Fruit fly (Drosophila melanogaster): ENCODE data around the gene CG12708.

The CG12708 gene

dm6 chrX:15653364-15653809, 21.9 kb upstream of the CG12708 start (continued):
- TF ChIP-seq CG1621 (tag; optimal IDR thresholded peaks at IDR 0.05) (no peak), dsx (GFP tag; optimal IDR thresholded peaks at IDR 0.05; ENCODE audit: poor library complexity, severe bottlenecking) (no peak), CG11762 (GFP tag; optimal IDR thresholded peaks at IDR 0.05; ENCODE audit: insufficient read depth) (no peak), dac (GFP tag; optimal IDR thresholded peaks at IDR 0.05) (no peak), pdm3 (GFP tag; optimal IDR thresholded peaks at IDR 0.05) (peak; percentile 31), Smox (GFP tag; optimal IDR thresholded peaks at IDR 0.05) (no peak), CG11294 (GFP tag; IDR thresholded peaks at IDR 0.05) (no peak), OdsH (GFP tag; optimal IDR thresholded peaks at IDR 0.05) (no peak), Lpt (GFP tag; optimal IDR thresholded peaks at IDR 0.05) (no peak), Eip78C (GFP tag) (peak; percentile 26), Ets96B (tag; optimal IDR thresholded peaks at IDR 0.05) (no peak), CG9139 (GFP tag; optimal IDR thresholded peaks at IDR 0.05) (no peak), CG32006 (GFP tag; optimal IDR thresholded peaks at IDR 0.05) (no peak), Sox102F (GFP tag; optimal IDR thresholded peaks at IDR 0.05) (no peak), acj6 (GFP tag; optimal IDR thresholded peaks at IDR 0.05) (peak; percentile 8), CG10669 (GFP tag; optimal IDR thresholded peaks at IDR 0.05) (no peak), fd85E (GFP tag; optimal IDR thresholded peaks at IDR 0.05) (no peak), Eip75B (GFP tag; optimal IDR thresholded peaks at IDR 0.05) (peak; percentile 6), CG7368 (GFP tag; optimal IDR thresholded peaks at IDR 0.05) (no peak), CG31627 (GFP tag; optimal IDR thresholded peaks at IDR 0.05) (peak; percentile 45), CG3919 (GFP tag; optimal IDR thresholded peaks at IDR 0.05) (peak; percentile 12), Hr4 (GFP tag; optimal IDR thresholded peaks at IDR 0.05) (no peak), CG8319 (GFP tag; optimal IDR thresholded peaks at IDR 0.05) (no peak), CG34406 (GFP tag; optimal IDR thresholded peaks at IDR 0.05) (no peak), achi (GFP tag; optimal IDR thresholded peaks at IDR 0.05) (no peak)

dm6 chrX:15662285-15662684, 13.0 kb upstream of the CG12708 start, which contains the start of gene CG8119:
Gene CG8119, plus strand, starts transcription at chrX:15662585.
- TF ChIP-seq CG15336 (GFP tag; IDR thresholded peaks at IDR 0.05) (no peak), Ets96B (tag; optimal IDR thresholded peaks at IDR 0.05) (no peak), fd85E (GFP tag; optimal IDR thresholded peaks at IDR 0.05) (no peak), achi (GFP tag; optimal IDR thresholded peaks at IDR 0.05) (no peak), CG3919 (GFP tag; optimal IDR thresholded peaks at IDR 0.05) (no peak), fkh (GFP tag; optimal IDR thresholded peaks at IDR 0.05) (no peak), CG9139 (GFP tag; optimal IDR thresholded peaks at IDR 0.05) (no peak), CG4318 (GFP tag; optimal IDR thresholded peaks at IDR 0.05) (no peak), spab (GFP tag; optimal IDR thresholded peaks at IDR 0.05) (no peak), Hr38 (GFP tag; optimal IDR thresholded peaks at IDR 0.05) (no peak), svp (GFP tag) (no peak), topi (GFP tag; optimal IDR thresholded peaks at IDR 0.05) (no peak), CG6276 (GFP tag; optimal IDR thresholded peaks at IDR 0.05) (no peak)

DNA sequence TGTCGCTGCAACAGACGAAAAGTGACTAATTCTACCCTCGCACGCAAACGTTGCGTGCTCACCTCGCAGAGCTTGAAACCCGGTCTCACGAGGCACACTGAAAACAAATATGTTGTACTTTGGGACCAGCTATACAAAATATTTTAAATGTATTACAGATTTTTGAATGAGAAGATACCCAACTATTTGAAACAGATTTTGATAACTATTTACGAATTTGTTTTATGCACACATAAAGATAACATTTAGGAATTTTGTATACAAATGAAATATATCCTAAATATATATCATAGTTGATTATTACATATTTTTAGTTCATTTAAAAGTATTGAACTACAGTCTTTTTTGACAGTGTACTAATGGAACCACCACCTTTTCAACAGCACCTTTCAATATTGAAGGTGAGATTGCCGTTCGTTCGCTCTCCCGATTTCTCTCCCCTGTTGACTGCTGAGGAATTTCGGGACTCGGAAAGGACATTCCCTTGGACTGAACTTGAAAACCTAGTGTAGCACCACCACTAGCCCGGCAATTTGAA, 4.2 kb upstream of the CG12708 start, which contains the start of gene CG15646:
Gene CG15646, minus strand, starts transcription at position 4 of the 538 bp plus-strand sequence.
- TF ChIP-seq svp (GFP tag) (peak; percentile 89), lz (GFP tag; optimal IDR thresholded peaks at IDR 0.05) (peak; percentile 64), dsx (GFP tag; optimal IDR thresholded peaks at IDR 0.05; ENCODE audit: poor library complexity, severe bottlenecking) (peak; percentile 86), Met (GFP tag; optimal IDR thresholded peaks at IDR 0.05) (peak; percentile 76), CG34406 (GFP tag; optimal IDR thresholded peaks at IDR 0.05) (peak; percentile 81), CG11294 (GFP tag; IDR thresholded peaks at IDR 0.05) (no peak), CG6854 (GFP tag; optimal IDR thresholded peaks at IDR 0.05) (peak; percentile 59), CG7368 (GFP tag; optimal IDR thresholded peaks at IDR 0.05) (peak; percentile 61), eg (GFP tag; IDR thresholded peaks at IDR 0.05) (peak; percentile 51; the same call in 1 of the 3 replicates), ss (GFP tag; optimal IDR thresholded peaks at IDR 0.05) (peak; percentile 82 to 88), Lpt (GFP tag; optimal IDR thresholded peaks at IDR 0.05) (peak; percentile 55), CG8632 (GFP tag; optimal IDR thresholded peaks at IDR 0.05) (peak; percentile 75), CG8119 (GFP tag; IDR thresholded peaks at IDR 0.05) (peak; percentile 73), CG6792 (GFP tag; optimal IDR thresholded peaks at IDR 0.05) (peak; percentile 76), Blimp-1 (GFP tag; optimal IDR thresholded peaks at IDR 0.05) (peak; percentile 55), CG11762 (GFP tag; optimal IDR thresholded peaks at IDR 0.05; ENCODE audit: insufficient read depth) (peak; percentile 60), Sox15 (GFP tag; optimal IDR thresholded peaks at IDR 0.05) (peak; percentile 56), net (GFP tag; optimal IDR thresholded peaks at IDR 0.05) (peak; percentile 68), CG6808 (GFP tag; optimal IDR thresholded peaks at IDR 0.05) (peak; percentile 80), cyc (GFP tag; optimal IDR thresholded peaks at IDR 0.05) (peak; percentile 60), vri (GFP tag; optimal IDR thresholded peaks at IDR 0.05) (peak; percentile 32), fd59A (GFP tag; optimal IDR thresholded peaks at IDR 0.05) (peak; percentile 60), Hr4 (GFP tag; optimal IDR thresholded peaks at IDR 0.05) (peak; percentile 48)
